Worm (Caenorhabditis elegans) whole organism, mixed stage, embryonic: ENCODE results near the gene M04B2.2.

Experiments
- blmp-1 ChIP-seq: fragments of 150-350 bp; optimal IDR thresholded peaks from 2 replicates; lab custom pipeline; 2014; ENCODE audit warnings: missing biosample characterization, missing genetic modification characterization
- lin-32 ChIP-seq: fragments of 200-800 bp; sonication (Bioruptor generic); optimal IDR thresholded peaks from 2 replicates; lab custom pipeline; 2018; ENCODE audit warnings: mild to moderate bottlenecking, missing genetic modification characterization, missing compliant biosample characterization
- lsy-2 ChIP-seq: fragments of 150-350 bp; optimal IDR thresholded peaks from 2 replicates; lab custom pipeline; 2014; ENCODE audit warnings: missing biosample characterization, missing genetic modification characterization
- mls-2 ChIP-seq: sonication (generic microtip); optimal IDR thresholded peaks from 2 replicates; lab custom pipeline; 2016; ENCODE audit warnings: mild to moderate bottlenecking, missing genetic modification characterization, moderate library complexity, missing compliant biosample characterization
- nhr-12 ChIP-seq: fragments of 150-350 bp; optimal IDR thresholded peaks from 2 replicates; lab custom pipeline; 2014; ENCODE audit warnings: missing biosample characterization, missing genetic modification characterization
- nhr-76 ChIP-seq: sonication (generic microtip); optimal IDR thresholded peaks from 2 replicates; lab custom pipeline; 2017; ENCODE audit warnings: missing biosample characterization, missing genetic modification characterization
- pha-4 ChIP-seq: fragments of 150-350 bp; optimal IDR thresholded peaks from 2 replicates; lab custom pipeline; 2018; ENCODE audit warnings: missing biosample characterization, missing genetic modification reagents, missing genetic modification characterization
- snpc-4 ChIP-seq: fragments of 150-350 bp; optimal IDR thresholded peaks from 2 replicates; lab custom pipeline; 2014; ENCODE audit warnings: missing biosample characterization, missing genetic modification characterization
- sptf-1 ChIP-seq: sonication (generic microtip); optimal IDR thresholded peaks from 2 replicates; lab custom pipeline; 2017; ENCODE audit warnings: mild to moderate bottlenecking, missing genetic modification characterization, moderate library complexity, missing compliant biosample characterization
- unc-39 ChIP-seq: fragments of 150-350 bp; optimal IDR thresholded peaks from 2 replicates; lab custom pipeline; 2014; ENCODE audit warnings: missing biosample characterization, missing genetic modification characterization
- unc-62 ChIP-seq: fragments of 150-350 bp; optimal IDR thresholded peaks from 2 replicates; lab custom pipeline; 2014; ENCODE audit warnings: missing biosample characterization, missing genetic modification reagents, missing genetic modification characterization
- zip-8 ChIP-seq: fragments of 150-350 bp; optimal IDR thresholded peaks from 2 replicates; lab custom pipeline; 2014; ENCODE audit warnings: missing biosample characterization, missing genetic modification characterization

ce11 chrIV:11489610-11490339, 38.1 kb upstream of the M04B2.2 start:
- TF ChIP-seq snpc-4 = no peak
- no peak for TF ChIP-seq nhr-76 (tag; lab: Kevin White, UChicago)
- TF ChIP-seq sptf-1 = no peak
- no peak for TF ChIP-seq mls-2 (tag; lab: Kevin White, UChicago)
- no peak for TF ChIP-seq lin-32 (GFP tag; lab: Kevin White, UChicago)
- no peak for TF ChIP-seq zip-8 (tag; lab: Kevin White, UChicago)
- peak; percentile 66 for TF ChIP-seq unc-62 (GFP tag; lab: Kevin White, UChicago)
- no peak for TF ChIP-seq blmp-1 (tag; lab: Kevin White, UChicago)
- TF ChIP-seq nhr-12 = no peak
- no peak for TF ChIP-seq pha-4 (tag; lab: Kevin White, UChicago)
- TF ChIP-seq unc-39 (tag; lab: Kevin White, UChicago) = no peak
- no peak for TF ChIP-seq lsy-2 (tag; lab: Kevin White, UChicago)
